Fruit fly (Drosophila melanogaster) whole organism, embryonic: ENCODE results near the gene CG3038.

Source experiments
- Atf3 ChIP-seq: fragments of 200-800 bp; sonication (Bioruptor generic); optimal IDR thresholded peaks from 3 replicates; lab custom pipeline; 2016; ENCODE audit warnings: missing biosample characterization, missing genetic modification characterization
- B-H2 ChIP-seq: fragments of 200-800 bp; sonication (Bioruptor generic); optimal IDR thresholded peaks from 2 replicates; lab custom pipeline; 2018; ENCODE audit warnings: missing biosample characterization, mild to moderate bottlenecking, missing genetic modification characterization
- CG11247 ChIP-seq: fragments of 200-800 bp; sonication (Bioruptor generic); IDR thresholded peaks from 2 replicates; pipeline ENCODE4 v1.3.6; 2022; ENCODE audit warnings: missing biosample characterization, missing genetic modification characterization
- CG11456 ChIP-seq: fragments of 200-800 bp; sonication (Bioruptor generic); IDR thresholded peaks from 3 replicates; pipeline ENCODE4 v1.3.6; 2022; ENCODE audit warnings: missing biosample characterization, missing genetic modification characterization
- CG12769 ChIP-seq: fragments of 200-800 bp; sonication (Bioruptor generic); optimal IDR thresholded peaks from 2 replicates; lab custom pipeline; 2019; ENCODE audit warnings: missing biosample characterization, mild to moderate bottlenecking, missing genetic modification characterization, moderate library complexity
- CG15269 ChIP-seq: fragments of 200-800 bp; sonication (Bioruptor generic); optimal IDR thresholded peaks from 2 replicates; lab custom pipeline; 2018; ENCODE audit warnings: missing biosample characterization, mild to moderate bottlenecking, missing genetic modification characterization, moderate library complexity
- CG1529 ChIP-seq: fragments of 200-800 bp; sonication (Bioruptor generic); optimal IDR thresholded peaks from 3 replicates; lab custom pipeline; 2018; ENCODE audit warnings: missing biosample characterization, missing genetic modification characterization
- CG1603 ChIP-seq: fragments of 200-800 bp; sonication (Bioruptor generic); optimal IDR thresholded peaks from 2 replicates; lab custom pipeline; 2019; ENCODE audit warnings: missing biosample characterization, mild to moderate bottlenecking, missing genetic modification characterization, moderate library complexity
- CG16813 ChIP-seq: fragments of 200-800 bp; sonication (Bioruptor generic); IDR thresholded peaks from 3 replicates; pipeline ENCODE4 v1.3.6; 2022; ENCODE audit warnings: missing biosample characterization, missing genetic modification characterization; ENCODE audit not compliant: partially characterized antibody
- CG16863 ChIP-seq: fragments of 200-800 bp; sonication (Bioruptor generic); optimal IDR thresholded peaks from 3 replicates; lab custom pipeline; 2016; ENCODE audit warnings: missing biosample characterization, missing genetic modification characterization
- CG17802 ChIP-seq: fragments of 200-800 bp; sonication (Bioruptor generic); optimal IDR thresholded peaks from 2 replicates; lab custom pipeline; 2018; ENCODE audit warnings: missing biosample characterization, mild to moderate bottlenecking, missing genetic modification characterization, moderate library complexity
- CG17829 ChIP-seq: fragments of 200-800 bp; optimal IDR thresholded peaks from 2 replicates; lab custom pipeline; 2019; ENCODE audit warnings: missing biosample characterization, mild to moderate bottlenecking, missing genetic modification characterization, moderate library complexity
- CG1832 ChIP-seq: fragments of 200-800 bp; sonication (Bioruptor generic); optimal IDR thresholded peaks from 2 replicates; lab custom pipeline; 2017; ENCODE audit warnings: missing biosample characterization, mild to moderate bottlenecking, missing genetic modification characterization, inconsistent platforms
- CG18764 ChIP-seq: fragments of 200-800 bp; sonication (Bioruptor generic); optimal IDR thresholded peaks from 3 replicates; lab custom pipeline; 2016; ENCODE audit warnings: missing biosample characterization, missing genetic modification characterization
- CG30431 ChIP-seq: fragments of 200-800 bp; sonication (Bioruptor generic); optimal IDR thresholded peaks from 2 replicates; lab custom pipeline; 2017; ENCODE audit warnings: missing biosample characterization, missing genetic modification characterization
- CG3065 ChIP-seq: fragments of 200-800 bp; sonication (Bioruptor generic); optimal IDR thresholded peaks from 2 replicates; lab custom pipeline; 2016; ENCODE audit warnings: missing biosample characterization, missing genetic modification characterization
- CG42726 ChIP-seq: fragments of 200-800 bp; sonication (Bioruptor generic); IDR thresholded peaks from 2 replicates; pipeline ENCODE4 v1.3.6; 2022; ENCODE audit warnings: missing biosample characterization, missing genetic modification characterization; ENCODE audit not compliant: partially characterized antibody
- CG4282 ChIP-seq: fragments of 200-800 bp; sonication (Bioruptor generic); optimal IDR thresholded peaks from 2 replicates; lab custom pipeline; 2016; ENCODE audit warnings: missing biosample characterization, missing genetic modification characterization
- CG6654 ChIP-seq: fragments of 200-800 bp; sonication (Bioruptor generic); optimal IDR thresholded peaks from 2 replicates; lab custom pipeline; 2017; ENCODE audit warnings: missing biosample characterization, mild to moderate bottlenecking, missing genetic modification characterization
- CG6854 ChIP-seq: fragments of 200-800 bp; sonication (Bioruptor generic); optimal IDR thresholded peaks from 3 replicates; lab custom pipeline; 2017; ENCODE audit warnings: missing biosample characterization, mild to moderate bottlenecking, missing genetic modification characterization
- Chrac-16 ChIP-seq: fragments of 200-800 bp; sonication (Bioruptor generic); optimal IDR thresholded peaks from 3 replicates; lab custom pipeline; 2016; ENCODE audit warnings: missing biosample characterization, missing genetic modification characterization
- CrebB ChIP-seq: fragments of 200-800 bp; sonication (Bioruptor generic); optimal IDR thresholded peaks from 3 replicates; lab custom pipeline; 2018; ENCODE audit warnings: missing biosample characterization, mild to moderate bottlenecking, missing genetic modification characterization
- D19B ChIP-seq: fragments of 200-800 bp; sonication (Bioruptor generic); optimal IDR thresholded peaks from 2 replicates; lab custom pipeline; 2017; ENCODE audit warnings: missing biosample characterization, mild to moderate bottlenecking, missing genetic modification characterization
- H15 ChIP-seq: fragments of 200-800 bp; sonication (Bioruptor generic); IDR thresholded peaks from 3 replicates; pipeline ENCODE4 v1.3.6; 2022; ENCODE audit warnings: missing biosample characterization, missing genetic modification characterization
- HmgD ChIP-seq: fragments of 200-800 bp; sonication (Bioruptor generic); optimal IDR thresholded peaks from 3 replicates; lab custom pipeline; 2016; ENCODE audit warnings: missing biosample characterization, missing genetic modification characterization
- Hr51 ChIP-seq, 2 experiments: fragments of 200-800 bp; sonication (Bioruptor generic); optimal IDR thresholded peaks; 2 replicates in 1 of 2; 3 replicates in 1 of 2; lab custom pipeline; 2016 to 2018; ENCODE audit warnings: missing biosample characterization in 2 of 2, missing genetic modification characterization in 2 of 2, mild to moderate bottlenecking in 1 of 2, moderate library complexity in 1 of 2
- Lhr ChIP-seq: fragments of 200-800 bp; sonication (Bioruptor generic); optimal IDR thresholded peaks from 3 replicates; lab custom pipeline; 2017; ENCODE audit warnings: mild to moderate bottlenecking, missing biosample characterization, missing genetic modification reagents, missing genetic modification characterization
- Med ChIP-seq: fragments of 200-800 bp; sonication (Bioruptor generic); peaks from one replicate; lab custom pipeline; 2016; ENCODE audit warnings: missing biosample characterization, missing genetic modification characterization, mild to moderate bottlenecking, inconsistent platforms, moderate library complexity
- Optix ChIP-seq: fragments of 200-800 bp; sonication (Bioruptor generic); IDR thresholded peaks from 3 replicates; pipeline ENCODE4 v1.3.6; 2022; ENCODE audit warnings: missing biosample characterization, missing genetic modification characterization
- Tbp ChIP-seq: fragments of >200 bp; optimal IDR thresholded peaks from 2 replicates; lab custom pipeline; 2018; ENCODE audit warnings: missing biosample characterization, missing genetic modification characterization
- abd-A ChIP-seq: fragments of 200-800 bp; sonication (Bioruptor generic); optimal IDR thresholded peaks from 3 replicates; lab custom pipeline; 2019; ENCODE audit warnings: missing biosample characterization, mild to moderate bottlenecking, missing genetic modification characterization, moderate library complexity
- aop ChIP-seq: fragments of 200-800 bp; sonication (Bioruptor generic); IDR thresholded peaks from 2 replicates; pipeline ENCODE4 v1.3.6; 2022; ENCODE audit warnings: missing biosample characterization, missing genetic modification characterization
- ase ChIP-seq: fragments of 200-800 bp; sonication (Bioruptor generic); IDR thresholded peaks from 3 replicates; pipeline ENCODE4 v1.3.6; 2022; ENCODE audit warnings: missing biosample characterization, missing genetic modification characterization
- caup ChIP-seq: fragments of 200-800 bp; sonication (Bioruptor generic); optimal IDR thresholded peaks from 3 replicates; lab custom pipeline; 2017; ENCODE audit warnings: missing biosample characterization, mild to moderate bottlenecking, missing genetic modification characterization, moderate library complexity; ENCODE audit not compliant: severe bottlenecking
- chn ChIP-seq: fragments of 200-800 bp; sonication (Bioruptor generic); optimal IDR thresholded peaks from 2 replicates; lab custom pipeline; 2016; ENCODE audit warnings: missing biosample characterization, missing genetic modification characterization
- dan ChIP-seq: fragments of 200-800 bp; sonication (Bioruptor generic); IDR thresholded peaks from 2 replicates; pipeline ENCODE4 v1.3.6; 2022; ENCODE audit warnings: missing biosample characterization, missing genetic modification characterization
- dpn ChIP-seq, 2 experiments: fragments of 200-800 bp; sonication (Bioruptor generic); optimal IDR thresholded peaks; 3 replicates each; lab custom pipeline; 2016; ENCODE audit warnings: missing biosample characterization in 2 of 2, missing genetic modification characterization in 2 of 2
- fd102C ChIP-seq: fragments of 200-800 bp; sonication (Bioruptor generic); optimal IDR thresholded peaks from 2 replicates; lab custom pipeline; 2018; ENCODE audit warnings: missing biosample characterization, mild to moderate bottlenecking, missing genetic modification characterization, moderate library complexity
- gfzf ChIP-seq: fragments of 200-800 bp; sonication (Bioruptor generic); optimal IDR thresholded peaks from 2 replicates; lab custom pipeline; 2016; ENCODE audit warnings: missing biosample characterization, mild to moderate bottlenecking, missing genetic modification characterization, moderate library complexity
- grau ChIP-seq: fragments of 200-800 bp; optimal IDR thresholded peaks from 3 replicates; lab custom pipeline; 2019; ENCODE audit warnings: missing biosample characterization, mild to moderate bottlenecking, missing genetic modification characterization, moderate library complexity
- gt ChIP-seq: fragments of 200-800 bp; sonication (Bioruptor generic); IDR thresholded peaks from 2 replicates; pipeline ENCODE4 v1.3.6; 2022; ENCODE audit warnings: missing biosample characterization, missing genetic modification characterization
- klu ChIP-seq: fragments of 200-800 bp; sonication (Bioruptor generic); IDR thresholded peaks from 2 replicates; pipeline ENCODE4 v1.3.6; 2022; ENCODE audit warnings: missing biosample characterization, missing genetic modification characterization
- lbe ChIP-seq: fragments of 200-800 bp; sonication (Bioruptor generic); optimal IDR thresholded peaks from 2 replicates; lab custom pipeline; 2016; ENCODE audit warnings: missing biosample characterization, mild to moderate bottlenecking, missing genetic modification characterization
- nau ChIP-seq: fragments of 200-800 bp; sonication (Bioruptor generic); optimal IDR thresholded peaks from 3 replicates; lab custom pipeline; 2017; ENCODE audit warnings: missing biosample characterization, mild to moderate bottlenecking, missing genetic modification characterization, missing genetic modification reagents
- odd ChIP-seq: fragments of 200-800 bp; sonication (Bioruptor generic); optimal IDR thresholded peaks from 2 replicates; lab custom pipeline; 2017; ENCODE audit warnings: missing biosample characterization, mild to moderate bottlenecking, missing genetic modification characterization
- p53 ChIP-seq: fragments of 200-800 bp; sonication (Bioruptor generic); optimal IDR thresholded peaks from 2 replicates; lab custom pipeline; 2016; ENCODE audit warnings: missing biosample characterization, missing genetic modification characterization
- pan ChIP-seq, 4 experiments: fragments of >200 bp in 3 of 4; fragments of 200-800 bp in 1 of 4; sonication (Bioruptor generic) in 1 of 4; optimal IDR thresholded peaks in 3 of 4; IDR thresholded peaks in 1 of 4; 2 replicates each; pipeline versions ENCODE4 v1.3.6 to Lab custom; 2017 to 2022; ENCODE audit warnings: missing biosample characterization in 2 of 4, missing genetic modification characterization in 2 of 4, mixed read lengths in 1 of 4
- sd ChIP-seq: fragments of 200-800 bp; sonication (Bioruptor generic); optimal IDR thresholded peaks from 3 replicates; lab custom pipeline; 2018; ENCODE audit warnings: missing biosample characterization, mild to moderate bottlenecking, missing genetic modification characterization, moderate library complexity
- seq ChIP-seq: fragments of 200-800 bp; sonication (Bioruptor generic); IDR thresholded peaks from 2 replicates; pipeline ENCODE4 v1.3.6; 2022; ENCODE audit warnings: missing biosample characterization, missing genetic modification characterization
- so ChIP-seq: fragments of 200-800 bp; sonication (Bioruptor generic); IDR thresholded peaks from 3 replicates; pipeline ENCODE4 v1.3.6; 2022; ENCODE audit warnings: missing biosample characterization, missing genetic modification characterization
- tna ChIP-seq: fragments of 200-800 bp; sonication (Bioruptor generic); IDR thresholded peaks from 2 replicates; pipeline ENCODE4 v1.3.6; 2022; ENCODE audit warnings: missing biosample characterization, missing genetic modification characterization; ENCODE audit not compliant: partially characterized antibody

Gene CG3038

DNA sequence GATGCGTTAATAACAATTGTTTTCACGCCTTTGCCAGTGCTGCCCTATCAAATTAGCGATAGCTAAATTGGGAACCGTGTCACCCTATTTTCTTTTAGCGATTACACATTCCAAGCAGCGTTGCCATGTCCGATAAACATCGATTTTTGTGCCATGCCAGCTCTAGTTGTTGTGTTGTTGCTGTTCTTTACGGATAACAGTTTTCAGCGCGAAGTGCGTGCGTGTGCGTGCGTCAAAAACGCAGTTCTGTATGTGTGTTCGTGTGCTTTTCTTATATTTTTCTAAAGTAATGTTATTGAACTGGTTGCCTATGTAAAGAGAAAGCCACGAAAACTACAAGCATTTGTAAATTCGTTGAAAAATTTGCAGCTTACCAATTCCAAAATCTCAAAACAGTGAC lies at the start of gene CG3038, which contains the start of gene G9a:
Gene CG3038 (minus strand): TSS at position 55 of the 400 bp plus-strand sequence.
Gene G9a (plus strand): TSS at position 177 of the 400 bp plus-strand sequence.
- no peak for TF ChIP-seq dan (GFP tag; lab: Robert Waterston, UW)
- no peak for TF ChIP-seq CG11456 (GFP tag; lab: Robert Waterston, UW)
- no peak for TF ChIP-seq CG11247 (GFP tag; lab: Robert Waterston, UW)
- TF ChIP-seq CG18764 (GFP tag; lab: Kevin White, UChicago), result no peak
- TF ChIP-seq lbe (GFP tag; lab: Kevin White, UChicago), result no peak
- TF ChIP-seq D19B (GFP tag; lab: Kevin White, UChicago), result no peak
- TF ChIP-seq sd, result peak; percentile 92
- no peak for TF ChIP-seq CG16813 (GFP tag; lab: Robert Waterston, UW)
- peak; percentile 22 for TF ChIP-seq CrebB (tag; lab: Kevin White, UChicago)
- no peak for TF ChIP-seq so (GFP tag; lab: Robert Waterston, UW)
- TF ChIP-seq CG4282 (GFP tag; lab: Kevin White, UChicago), result no peak
- TF ChIP-seq Chrac-16 (GFP tag; lab: Kevin White, UChicago), result peak; percentile 23
- peak; percentile 31 for TF ChIP-seq grau (tag; lab: Kevin White, UChicago)
- TF ChIP-seq CG1529, result peak; percentile 22
- no peak for TF ChIP-seq fd102C (GFP tag; lab: Kevin White, UChicago)
- TF ChIP-seq CG1832 (GFP tag; lab: Kevin White, UChicago), result no peak
- TF ChIP-seq CG12769, result peak; percentile 31
- no peak for TF ChIP-seq gt (GFP tag; lab: Robert Waterston, UW)
- no peak for TF ChIP-seq CG16863
- no peak for TF ChIP-seq CG17802 (tag; lab: Kevin White, UChicago)
- TF ChIP-seq CG6854, result peak; percentile 30
- TF ChIP-seq chn (GFP tag; lab: Kevin White, UChicago), result peak; percentile 41
- peak in 1 of 2 experiments; percentile 19 for TF ChIP-seq Hr51 (GFP tag; optimal IDR thresholded peaks at IDR 0.05; lab: Kevin White, UChicago)
- no peak for TF ChIP-seq CG42726 (GFP tag; lab: Robert Waterston, UW)
- TF ChIP-seq gfzf (GFP tag; lab: Kevin White, UChicago), result peak; percentile 59
- no peak for TF ChIP-seq H15 (GFP tag; lab: Robert Waterston, UW)
- TF ChIP-seq Atf3 (GFP tag; lab: Kevin White, UChicago), result peak; percentile 25
- peak; percentile 77 for TF ChIP-seq CG1603 (tag; lab: Kevin White, UChicago)
- no peak for TF ChIP-seq odd (GFP tag; lab: Kevin White, UChicago)
- no peak for TF ChIP-seq pan (optimal IDR thresholded peaks at IDR 0.05; lab: Kevin White, UChicago)
- no peak for TF ChIP-seq pan (GFP tag; optimal IDR thresholded peaks at IDR 0.05 in 1 of 2, IDR thresholded peaks at IDR 0.05 in 1 of 2)
- no peak for TF ChIP-seq Optix (GFP tag; lab: Robert Waterston, UW)
- no peak for TF ChIP-seq ase (GFP tag; lab: Robert Waterston, UW)
- TF ChIP-seq caup (GFP tag; lab: Kevin White, UChicago), result peak; percentile 45
- TF ChIP-seq CG15269 (tag; lab: Kevin White, UChicago), result no peak
- TF ChIP-seq nau (GFP tag; lab: Kevin White, UChicago), result no peak
- TF ChIP-seq CG6654 (GFP tag; lab: Kevin White, UChicago), result no peak
- peak; percentile 59 for TF ChIP-seq HmgD (GFP tag; lab: Kevin White, UChicago)
- no peak for TF ChIP-seq CG3065 (GFP tag; lab: Kevin White, UChicago)
- TF ChIP-seq dpn (GFP tag; optimal IDR thresholded peaks at IDR 0.05; lab: Kevin White, UChicago), result peak; percentile 54 to 64
- peak; percentile 95 for TF ChIP-seq Med
- TF ChIP-seq klu (GFP tag; lab: Robert Waterston, UW), result no peak
- no peak for TF ChIP-seq aop (GFP tag; lab: Robert Waterston, UW)
- TF ChIP-seq B-H2, result peak; percentile 48
- no peak for TF ChIP-seq tna (GFP tag; lab: Robert Waterston, UW)
- TF ChIP-seq seq, result no peak
- TF ChIP-seq abd-A, result no peak
- TF ChIP-seq CG17829 (tag; lab: Kevin White, UChicago), result peak; percentile 63
- no peak for TF ChIP-seq CG30431 (GFP tag; lab: Kevin White, UChicago)
- TF ChIP-seq Lhr, result peak; percentile 93
- TF ChIP-seq p53, result peak; percentile 51
- TF ChIP-seq Tbp (GFP tag; lab: Kevin White, UChicago), result no peak
